Worm (Caenorhabditis elegans): Measurements from ENCODE around the gene F38A1.9.

Gene F38A1.9

DNA sequence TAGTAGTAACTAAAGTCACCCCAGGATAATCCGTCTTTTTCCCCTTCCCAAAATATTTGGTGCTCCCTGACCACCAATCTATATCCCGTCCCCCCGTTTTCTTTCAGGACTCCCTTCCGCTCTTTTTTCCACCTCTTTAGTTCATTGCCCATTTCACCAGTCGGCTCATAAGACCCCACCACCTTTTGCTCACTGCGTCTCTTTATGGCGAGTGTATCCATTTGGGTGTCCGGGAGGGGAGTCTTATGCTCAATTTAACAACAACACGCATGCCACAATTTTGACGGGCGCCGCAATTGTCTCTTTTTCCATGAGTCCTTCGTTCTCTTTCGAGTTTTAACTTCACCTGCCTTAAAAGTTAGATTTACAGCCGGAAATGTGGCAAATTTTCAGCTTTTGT is 32.0 kb downstream of the F38A1.9 start (continued):
- TF ChIP-seq ceh-90 (tag; optimal IDR thresholded peaks at IDR 0.05) (no peak), ets-5 (GFP tag; IDR thresholded peaks at IDR 0.05) (no peak), efl-1 (optimal IDR thresholded peaks at IDR 0.05) (no peak), efl-1 (GFP tag; optimal IDR thresholded peaks at IDR 0.05 in 1 of 2) (peak in 1 of 2 experiments; percentile 2), mep-1 (tag; optimal IDR thresholded peaks at IDR 0.05) (no peak), nhr-12 (tag; optimal IDR thresholded peaks at IDR 0.05) (no peak), snu-23 (GFP tag; optimal IDR thresholded peaks at IDR 0.05) (peak; percentile 15), lin-13 (GFP tag; optimal IDR thresholded peaks at IDR 0.05) (no peak), egl-27 (tag; optimal IDR thresholded peaks at IDR 0.05) (no peak), tbx-2 (tag; optimal IDR thresholded peaks at IDR 0.05) (peak; percentile 14), fkh-8 (tag; optimal IDR thresholded peaks at IDR 0.05) (peak; percentile 71), ama-1 (optimal IDR thresholded peaks at IDR 0.05) (no peak), ceh-63 (GFP tag; optimal IDR thresholded peaks at IDR 0.05) (no peak), snpc-4 (tag; optimal IDR thresholded peaks at IDR 0.05) (peak; percentile 35), xbp-1 (tag; optimal IDR thresholded peaks at IDR 0.05) (no peak), nhr-84 (tag; optimal IDR thresholded peaks at IDR 0.05) (no peak)

DNA sequence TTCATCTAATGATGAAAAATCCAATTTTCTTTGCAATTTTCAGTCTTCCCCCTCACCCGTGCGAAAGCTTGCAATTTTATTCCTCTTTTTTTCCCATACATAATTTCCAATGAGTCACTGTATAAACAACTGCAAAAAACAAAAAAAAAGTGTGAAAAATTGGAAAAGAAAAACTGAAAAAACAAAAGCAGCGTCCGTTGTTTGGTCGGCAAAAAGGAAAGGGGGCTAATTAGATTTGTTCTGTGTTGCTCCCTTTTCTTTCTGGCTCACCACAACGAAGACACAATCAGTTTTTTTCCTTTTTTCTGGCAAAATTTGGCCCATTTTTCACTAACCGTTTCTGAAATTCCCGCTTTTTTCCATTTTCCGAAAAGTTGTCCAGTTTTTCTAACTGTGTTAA is 32.8 kb downstream of the F38A1.9 start:
- TF ChIP-seq nhr-47 (tag; optimal IDR thresholded peaks at IDR 0.05) (no peak), fkh-10 (GFP tag; optimal IDR thresholded peaks at IDR 0.05) (peak; percentile 1), unc-98 (GFP tag; IDR thresholded peaks at IDR 0.05) (no peak), lin-14 (GFP tag; optimal IDR thresholded peaks at IDR 0.05) (peak; percentile 36), nhr-76 (tag; optimal IDR thresholded peaks at IDR 0.05) (no peak), dpl-1 (GFP tag; optimal IDR thresholded peaks at IDR 0.05) (no peak)

DNA sequence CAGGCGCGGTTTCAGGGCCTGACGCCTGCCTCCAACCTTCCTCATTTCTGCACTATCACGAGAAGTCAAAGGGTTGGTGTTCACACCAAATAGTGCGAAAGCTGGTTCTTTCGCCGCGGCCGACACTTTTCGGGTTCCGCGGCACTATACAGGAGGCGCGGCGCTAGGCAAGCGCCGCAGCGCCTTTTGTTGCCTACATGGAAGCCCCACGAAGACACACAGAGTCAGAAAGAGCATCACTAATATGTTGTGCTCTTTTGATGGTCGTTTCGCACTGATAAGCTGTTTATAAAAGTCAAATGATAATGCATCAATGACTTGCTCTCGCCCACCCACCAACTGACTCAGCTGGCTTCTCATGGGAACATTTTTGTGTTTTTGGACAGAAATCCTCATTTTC is 33.2 kb downstream of the F38A1.9 start:
- TF ChIP-seq efl-1 (optimal IDR thresholded peaks at IDR 0.05) (no peak), efl-1 (GFP tag; optimal IDR thresholded peaks at IDR 0.05 in 1 of 2) (peak in 1 of 2 experiments; percentile 27), grh-1 (GFP tag; IDR thresholded peaks at IDR 0.05) (no peak), efl-3 (GFP tag; optimal IDR thresholded peaks at IDR 0.05) (no peak), snpc-4 (tag; optimal IDR thresholded peaks at IDR 0.05) (peak; percentile 52), elt-2 (tag; optimal IDR thresholded peaks at IDR 0.05) (peak; percentile 42)

DNA sequence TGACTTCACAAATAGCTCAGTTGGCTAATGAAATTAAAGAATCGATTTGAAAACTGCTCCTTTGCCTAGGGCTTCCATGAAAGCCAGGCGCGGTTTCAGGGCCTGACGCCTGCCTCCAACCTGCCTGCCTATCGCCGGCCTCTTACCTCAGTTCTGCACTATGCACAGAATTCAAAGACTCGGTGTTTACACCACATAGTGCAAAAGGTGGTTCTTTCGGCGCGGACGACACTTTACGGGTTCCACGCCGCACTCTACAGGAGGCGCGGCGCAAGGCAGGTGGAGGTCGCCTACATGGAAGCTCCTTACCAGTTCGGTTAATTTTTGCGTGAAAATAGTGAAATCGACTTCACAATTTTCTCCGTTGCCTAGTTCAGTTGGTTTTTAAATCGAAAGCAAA is 35.3 kb downstream of the F38A1.9 start:
- TF ChIP-seq irx-1 (tag; optimal IDR thresholded peaks at IDR 0.05) (no peak), dsc-1 (tag; optimal IDR thresholded peaks at IDR 0.05) (no peak), dpl-1 (GFP tag; optimal IDR thresholded peaks at IDR 0.05) (no peak), snu-23 (GFP tag; optimal IDR thresholded peaks at IDR 0.05) (no peak), pax-3 (tag; optimal IDR thresholded peaks at IDR 0.05) (no peak), nhr-237 (tag; optimal IDR thresholded peaks at IDR 0.05) (no peak), ceh-90 (tag; optimal IDR thresholded peaks at IDR 0.05) (no peak), skn-1 (tag; optimal IDR thresholded peaks at IDR 0.05) (no peak), hlh-17 (GFP tag; optimal IDR thresholded peaks at IDR 0.05; ENCODE audit: borderline replicate concordance) (no peak), aha-1 (tag; optimal IDR thresholded peaks at IDR 0.05) (no peak), egl-13 (tag; optimal IDR thresholded peaks at IDR 0.05) (no peak)

DNA sequence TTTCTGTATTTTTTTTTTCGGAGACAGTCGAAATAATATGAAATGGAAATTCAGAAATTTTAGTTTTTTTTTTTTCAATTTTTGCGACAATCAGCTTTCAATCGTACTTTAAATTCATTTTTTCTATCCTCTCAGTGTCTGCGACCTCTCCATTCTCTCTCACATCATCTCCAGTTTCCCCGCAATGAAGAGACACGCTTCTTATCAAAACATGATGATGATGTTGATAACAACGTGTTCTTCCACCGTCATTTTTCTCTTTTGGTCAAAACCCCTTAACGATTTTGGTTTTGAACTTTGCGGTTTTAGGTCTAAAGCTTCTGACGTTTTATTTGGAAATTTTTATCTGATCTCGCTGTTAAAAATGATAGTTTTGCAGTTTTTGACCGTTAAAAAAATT is 35.8 kb downstream of the F38A1.9 start:
- peak in 1 of 6 experiments; percentile 64 for TF ChIP-seq elt-3 (tag; optimal IDR thresholded peaks at IDR 0.05)
- peak; percentile 50 for TF ChIP-seq blmp-1 (tag; optimal IDR thresholded peaks at IDR 0.05)
- TF ChIP-seq nhr-12 (tag; optimal IDR thresholded peaks at IDR 0.05): no peak

DNA sequence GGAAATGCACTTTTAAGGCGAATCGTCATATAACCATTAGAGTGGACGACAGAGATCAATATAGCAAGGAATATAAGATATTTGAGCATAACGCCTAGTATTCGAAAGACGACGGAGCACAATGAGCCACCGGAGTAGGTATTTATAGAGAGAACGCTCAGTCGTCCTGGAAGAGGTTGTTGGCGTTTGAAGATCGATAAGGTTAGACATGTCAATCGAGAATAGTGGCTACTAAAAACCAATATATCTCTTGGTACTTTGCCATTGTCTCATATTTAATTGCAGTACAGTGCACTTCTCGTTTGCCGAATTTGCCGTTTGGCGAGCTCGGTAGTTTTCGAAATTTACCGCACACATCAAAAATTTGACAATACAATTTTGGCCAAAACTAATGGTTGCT is 37.2 kb downstream of the F38A1.9 start, which contains the start of gene dsl-1:
Gene dsl-1 (minus strand): TSS at position 101 of the 400 bp plus-strand sequence.
- TF ChIP-seq vab-15 (tag; optimal IDR thresholded peaks at IDR 0.05) (no peak), efl-1 (optimal IDR thresholded peaks at IDR 0.05) (no peak), efl-1 (GFP tag; optimal IDR thresholded peaks at IDR 0.05 in 1 of 2) (no peak), nhr-71 (tag; optimal IDR thresholded peaks at IDR 0.05) (no peak), snu-23 (GFP tag; optimal IDR thresholded peaks at IDR 0.05) (no peak), skn-1 (tag; optimal IDR thresholded peaks at IDR 0.05) (no peak), fkh-10 (GFP tag; optimal IDR thresholded peaks at IDR 0.05) (no peak), unc-30 (tag; optimal IDR thresholded peaks at IDR 0.05) (no peak), jun-1 (tag; optimal IDR thresholded peaks at IDR 0.05) (no peak), lin-39 (tag; optimal IDR thresholded peaks at IDR 0.05) (no peak), egl-13 (tag; optimal IDR thresholded peaks at IDR 0.05) (no peak), nhr-77 (tag; optimal IDR thresholded peaks at IDR 0.05) (no peak), ces-1 (GFP tag; optimal IDR thresholded peaks at IDR 0.05) (no peak), ceh-82 (tag; optimal IDR thresholded peaks at IDR 0.05) (no peak), lsy-2 (tag; optimal IDR thresholded peaks at IDR 0.05) (no peak), nhr-84 (tag; optimal IDR thresholded peaks at IDR 0.05) (no peak), dsc-1 (tag; optimal IDR thresholded peaks at IDR 0.05) (no peak), ztf-4 (tag; optimal IDR thresholded peaks at IDR 0.05) (no peak)

Data from whole organism, L1 larva.